Worm (Caenorhabditis elegans): Measurements from ENCODE around the gene plc-2.

DNA sequence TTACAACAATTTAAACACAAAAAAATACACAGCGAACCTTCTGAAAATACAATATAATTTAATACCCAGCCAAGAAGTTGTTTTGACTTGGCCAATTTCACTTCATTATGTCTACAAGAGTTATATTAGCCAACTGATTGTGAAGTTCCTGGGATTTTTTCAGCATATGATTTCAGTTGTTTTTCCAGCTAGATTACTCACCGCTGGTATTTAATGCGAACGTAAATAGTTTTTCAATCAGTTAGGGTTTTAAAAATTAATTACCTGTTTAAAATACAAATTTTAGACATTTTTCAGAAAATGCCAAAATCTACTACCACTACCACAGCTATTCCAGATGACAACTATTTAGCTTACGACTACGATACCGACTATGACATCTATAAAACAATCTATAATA, 33.3 kb downstream of the plc-2 start, which contains the start of gene srw-14:
- TF ChIP-seq blmp-1 (tag; optimal IDR thresholded peaks at IDR 0.05; ENCODE audit: insufficient read depth) (no peak), unc-39 (tag; optimal IDR thresholded peaks at IDR 0.05) (no peak), mdl-1 (tag; optimal IDR thresholded peaks at IDR 0.05) (no peak), nhr-237 (tag; optimal IDR thresholded peaks at IDR 0.05) (no peak), sma-9 (GFP tag; optimal IDR thresholded peaks at IDR 0.05) (no peak), sma-9 (tag; optimal IDR thresholded peaks at IDR 0.05) (no peak), zag-1 (tag; optimal IDR thresholded peaks at IDR 0.05) (no peak)

All from whole organism, L2 larva.